Worm (Caenorhabditis elegans): ENCODE results near the gene srh-7.

Gene srh-7

ce11 chrV:4016780-4017179 lies 8.8 kb downstream of the srh-7 start, which contains the start of gene srw-89:
Gene srw-89, plus strand, starts transcription at chrV:4017080.
- no peak for TF ChIP-seq fkh-2 (tag; optimal IDR thresholded peaks at IDR 0.05)
- no peak for TF ChIP-seq fkh-10 (GFP tag; optimal IDR thresholded peaks at IDR 0.05)
- TF ChIP-seq R02D3.7 (tag; optimal IDR thresholded peaks at IDR 0.05) = no peak
- TF ChIP-seq snpc-4 (tag; optimal IDR thresholded peaks at IDR 0.05) = no peak
- TF ChIP-seq ceh-16 (tag; optimal IDR thresholded peaks at IDR 0.05) = no peak
- TF ChIP-seq elt-1 (tag; optimal IDR thresholded peaks at IDR 0.05) = no peak
- TF ChIP-seq aly-2 (tag; optimal IDR thresholded peaks at IDR 0.05) = no peak
- no peak for TF ChIP-seq nhr-11 (tag; optimal IDR thresholded peaks at IDR 0.05)
- TF ChIP-seq unc-39 (tag; optimal IDR thresholded peaks at IDR 0.05) = no peak

- no peak for TF ChIP-seq ZK546.5 (tag; optimal IDR thresholded peaks at IDR 0.05)
- no peak for TF ChIP-seq nhr-11 (tag; optimal IDR thresholded peaks at IDR 0.05)
- no peak for TF ChIP-seq unc-62 (GFP tag; optimal IDR thresholded peaks at IDR 0.05)
- no peak for TF ChIP-seq ztf-4 (tag; optimal IDR thresholded peaks at IDR 0.05)
- TF ChIP-seq fkh-2 (tag; optimal IDR thresholded peaks at IDR 0.05) = no peak
- no peak for TF ChIP-seq pqm-1 (tag; optimal IDR thresholded peaks at IDR 0.05)
- no peak for TF ChIP-seq zag-1 (tag; optimal IDR thresholded peaks at IDR 0.05)
- TF ChIP-seq mml-1 (tag; optimal IDR thresholded peaks at IDR 0.05) = no peak
- no peak for TF ChIP-seq daf-12 (tag; optimal IDR thresholded peaks at IDR 0.05)
- TF ChIP-seq skn-1 (tag; optimal IDR thresholded peaks at IDR 0.05) = no peak
- no peak for TF ChIP-seq nhr-76 (tag; optimal IDR thresholded peaks at IDR 0.05)
These were observed 10.6 kb downstream of the srh-7 start for ce11 chrV:4018591-4018990.

ce11 chrV:4019188-4019587 lies 11.2 kb downstream of the srh-7 start, which contains the start of gene K09D9.3:
Gene K09D9.3, plus strand, starts transcription at chrV:4019488.
- TF ChIP-seq fos-1 (tag; optimal IDR thresholded peaks at IDR 0.05) (no peak), ceh-9 (tag; optimal IDR thresholded peaks at IDR 0.05) (no peak), zag-1 (tag; optimal IDR thresholded peaks at IDR 0.05) (no peak), fkh-10 (GFP tag; optimal IDR thresholded peaks at IDR 0.05) (no peak), fkh-2 (tag; optimal IDR thresholded peaks at IDR 0.05) (no peak), ama-1 (optimal IDR thresholded peaks at IDR 0.05) (no peak), eor-1 (tag; optimal IDR thresholded peaks at IDR 0.05) (no peak), sea-2 (GFP tag; optimal IDR thresholded peaks at IDR 0.05) (no peak), hmg-11 (tag; optimal IDR thresholded peaks at IDR 0.05) (no peak), lin-39 (tag; optimal IDR thresholded peaks at IDR 0.05) (no peak)

- TF ChIP-seq elt-2 (tag; optimal IDR thresholded peaks at IDR 0.05) = no peak
These were observed 13.7 kb downstream of the srh-7 start, which contains the start of gene K09D9.14 for ce11 chrV:4021776-4022175. Gene K09D9.14, minus strand, starts transcription at chrV:4021876.

- TF ChIP-seq ceh-9 (tag; optimal IDR thresholded peaks at IDR 0.05) (no peak), skn-1 (tag; optimal IDR thresholded peaks at IDR 0.05) (no peak), zag-1 (tag; optimal IDR thresholded peaks at IDR 0.05) (no peak), unc-39 (tag; optimal IDR thresholded peaks at IDR 0.05) (no peak), fkh-2 (tag; optimal IDR thresholded peaks at IDR 0.05) (no peak), nhr-67 (tag; optimal IDR thresholded peaks at IDR 0.05) (no peak), ceh-28 (tag; optimal IDR thresholded peaks at IDR 0.05) (no peak), egl-27 (tag; optimal IDR thresholded peaks at IDR 0.05) (no peak), nhr-28 (tag; optimal IDR thresholded peaks at IDR 0.05) (no peak), ceh-82 (tag; optimal IDR thresholded peaks at IDR 0.05) (no peak), pha-4 (tag; optimal IDR thresholded peaks at IDR 0.05) (no peak), nhr-25 (tag; optimal IDR thresholded peaks at IDR 0.05) (no peak)
These were observed 14.3 kb downstream of the srh-7 start, which contains the start of gene cyp-35A3 for ce11 chrV:4022309-4022708. Gene cyp-35A3, plus strand, starts transcription at chrV:4022609.

ce11 chrV:4024777-4025176 lies 16.8 kb downstream of the srh-7 start, which contains the start of gene K09D9.1:
Gene K09D9.1, plus strand, starts transcription at chrV:4025047.
- peak; percentile 81 for TF ChIP-seq pqm-1 (tag; optimal IDR thresholded peaks at IDR 0.05)
- TF ChIP-seq jun-1 (tag; optimal IDR thresholded peaks at IDR 0.05) = peak; percentile 64
- TF ChIP-seq elt-2 (tag; optimal IDR thresholded peaks at IDR 0.05) = peak; percentile 92
- no peak for TF ChIP-seq elt-1 (tag; optimal IDR thresholded peaks at IDR 0.05)
- no peak for TF ChIP-seq nhr-12 (tag; optimal IDR thresholded peaks at IDR 0.05)

All from whole organism, L3 larva.